Worm (Caenorhabditis elegans) whole organism, midembryonic: ENCODE measurements around the gene Y57G11C.3.

Source experiments
- T22C8.4 ChIP-seq: fragments of 200-800 bp; sonication (Bioruptor generic); IDR thresholded peaks from 2 replicates; pipeline ENCODE4 v1.3.6; 2022; ENCODE audit warnings: missing genetic modification characterization, missing compliant biosample characterization
- cog-1 ChIP-seq: sonication (generic microtip); optimal IDR thresholded peaks from 2 replicates; lab custom pipeline; 2016; ENCODE audit warnings: missing genetic modification characterization, missing compliant biosample characterization
- flt-1 ChIP-seq: fragments of 200-800 bp; sonication (Bioruptor generic); IDR thresholded peaks from 2 replicates; pipeline ENCODE4 v1.3.6; 2022; ENCODE audit warnings: missing genetic modification characterization, missing compliant biosample characterization
- klf-2 ChIP-seq: fragments of 200-800 bp; sonication (Bioruptor generic); conservative IDR thresholded peaks from 2 replicates; pipeline ENCODE4 v1.3.6; 2022; ENCODE audit warnings: missing genetic modification reagents, missing genetic modification characterization, missing compliant biosample characterization
- med-1 ChIP-seq: sonication (generic microtip); optimal IDR thresholded peaks from 2 replicates; lab custom pipeline; 2017; ENCODE audit warnings: missing genetic modification characterization, mild to moderate bottlenecking, missing compliant biosample characterization, antibody characterized with exemption, missing genetic modification reagents; ENCODE audit not compliant: insufficient read depth
- ref-1 ChIP-seq: fragments of 200-800 bp; sonication (Bioruptor generic); conservative IDR thresholded peaks from 2 replicates; pipeline ENCODE4 v1.3.6; 2022; ENCODE audit warnings: missing genetic modification reagents, missing genetic modification characterization, missing compliant biosample characterization
- tab-1 ChIP-seq: fragments of 200-800 bp; sonication (Bioruptor generic); IDR thresholded peaks from 2 replicates; pipeline ENCODE4 v1.3.6; 2022; ENCODE audit warnings: missing genetic modification characterization, missing compliant biosample characterization
- ztf-23 ChIP-seq: fragments of 200-800 bp; sonication (Bioruptor generic); IDR thresholded peaks from 2 replicates; pipeline ENCODE4 v1.3.6; 2022; ENCODE audit warnings: missing genetic modification reagents, missing genetic modification characterization, missing compliant biosample characterization
- ztf-29 ChIP-seq: fragments of 200-800 bp; sonication (Bioruptor generic); IDR thresholded peaks from 2 replicates; pipeline ENCODE4 v1.3.6; 2022; ENCODE audit warnings: missing genetic modification reagents, missing genetic modification characterization, missing compliant biosample characterization

The Y57G11C.3 gene

DNA sequence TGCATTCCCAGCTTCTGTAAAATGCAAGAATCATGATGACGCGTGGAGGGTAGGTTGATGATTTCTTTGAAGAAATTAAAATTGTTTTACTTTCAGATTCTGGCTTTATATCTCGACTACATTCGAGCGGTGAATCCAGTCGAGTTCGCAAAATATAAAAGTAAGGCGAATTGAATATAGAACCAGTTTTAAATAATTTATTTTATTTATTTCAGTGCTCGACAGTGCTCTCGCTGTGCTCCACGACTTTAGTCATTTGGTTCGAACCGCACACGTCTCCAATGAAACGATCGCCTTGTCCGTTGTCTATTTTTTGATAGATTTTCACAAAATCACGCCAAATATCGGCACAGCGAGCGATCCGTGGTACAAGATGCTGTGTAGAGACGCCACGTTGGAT is 14.2 kb downstream of the Y57G11C.3 start, which contains the start of gene Y57G11C.1130:
TSS of gene Y57G11C.1130 (plus strand) at position 301 of the 400 bp plus-strand sequence.
- TF ChIP-seq klf-2 (GFP tag; lab: Robert Waterston, UW): no peak
- TF ChIP-seq T22C8.4: no peak
- TF ChIP-seq ref-1 (GFP tag; lab: Robert Waterston, UW): no peak
- no peak for TF ChIP-seq flt-1 (GFP tag; lab: Robert Waterston, UW)
- no peak for TF ChIP-seq tab-1 (GFP tag; lab: Robert Waterston, UW)
- TF ChIP-seq cog-1 (tag; lab: Kevin White, UChicago): no peak

- no peak for TF ChIP-seq cog-1 (tag; lab: Kevin White, UChicago)
- TF ChIP-seq med-1 (GFP tag; lab: Kevin White, UChicago): no peak
- TF ChIP-seq ztf-23 (GFP tag; lab: Robert Waterston, UW): no peak
- no peak for TF ChIP-seq ref-1 (GFP tag; lab: Robert Waterston, UW)
- no peak for TF ChIP-seq T22C8.4
- no peak for TF ChIP-seq flt-1 (GFP tag; lab: Robert Waterston, UW)
- no peak for TF ChIP-seq ztf-29 (GFP tag; lab: Robert Waterston, UW)
- TF ChIP-seq klf-2 (GFP tag; lab: Robert Waterston, UW): no peak
Measured at ce11 chrIV:14784481-14784880, 16.5 kb downstream of the Y57G11C.3 start, which contains the start of gene nlp-56. TSS of gene nlp-56 (minus strand) at chrIV:14784737.

- TF ChIP-seq cog-1 (tag; lab: Kevin White, UChicago) (no peak), T22C8.4 (no peak), tab-1 (GFP tag; lab: Robert Waterston, UW) (no peak), ref-1 (GFP tag; lab: Robert Waterston, UW) (no peak), flt-1 (GFP tag; lab: Robert Waterston, UW) (no peak), ztf-29 (GFP tag; lab: Robert Waterston, UW) (no peak), med-1 (GFP tag; lab: Kevin White, UChicago) (no peak), klf-2 (GFP tag; lab: Robert Waterston, UW) (no peak), ztf-23 (GFP tag; lab: Robert Waterston, UW) (no peak)
Measured at ce11 chrIV:14786374-14787136, 18.6 kb downstream of the Y57G11C.3 start, which contains the start of gene melo-1. TSS of gene melo-1 (plus strand) at chrIV:14787031.

- TF ChIP-seq ref-1 (GFP tag; lab: Robert Waterston, UW) (no peak), med-1 (GFP tag; lab: Kevin White, UChicago) (no peak), klf-2 (GFP tag; lab: Robert Waterston, UW) (no peak), cog-1 (tag; lab: Kevin White, UChicago) (no peak), flt-1 (GFP tag; lab: Robert Waterston, UW) (no peak), ztf-29 (GFP tag; lab: Robert Waterston, UW) (no peak)
Measured at ce11 chrIV:14790579-14790978, 22.6 kb downstream of the Y57G11C.3 start.

DNA sequence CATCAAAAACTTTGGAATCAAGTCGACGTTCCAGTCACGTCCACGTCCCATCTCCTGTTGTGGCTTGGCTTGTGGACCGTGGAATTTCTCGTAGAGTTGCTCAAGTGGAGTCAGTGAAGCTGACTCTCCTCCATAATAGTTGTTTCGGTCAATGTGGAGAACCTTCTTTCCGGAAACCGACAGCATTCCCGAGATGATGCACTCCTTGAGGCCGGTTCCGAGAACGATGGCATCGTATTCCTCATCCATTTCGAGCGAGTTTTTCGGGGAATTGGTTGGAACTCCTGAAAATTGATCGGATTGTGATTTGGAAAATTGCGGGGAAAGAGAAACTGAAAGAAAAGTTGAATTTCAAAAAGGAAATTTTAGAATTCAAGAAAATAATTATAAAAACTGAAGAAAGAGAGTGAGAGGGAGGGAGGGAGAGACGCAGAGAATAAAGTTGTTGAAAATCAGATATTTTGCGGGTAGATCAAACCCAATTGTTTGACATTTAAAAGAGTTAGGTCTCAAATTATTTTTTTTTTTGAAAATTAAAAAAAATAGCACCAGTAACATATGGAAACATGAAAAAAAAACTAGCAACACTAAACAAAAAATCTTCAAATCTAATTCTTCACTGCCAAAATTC is 24.7 kb downstream of the Y57G11C.3 start, which contains the start of gene gdi-1:
TSS of gene gdi-1 (minus strand) at position 286 of the 631 bp plus-strand sequence.
- TF ChIP-seq med-1 (GFP tag; lab: Kevin White, UChicago): no peak
- no peak for TF ChIP-seq flt-1 (GFP tag; lab: Robert Waterston, UW)
- TF ChIP-seq cog-1 (tag; lab: Kevin White, UChicago): no peak
- TF ChIP-seq ref-1 (GFP tag; lab: Robert Waterston, UW): no peak
- no peak for TF ChIP-seq T22C8.4
- TF ChIP-seq klf-2 (GFP tag; lab: Robert Waterston, UW): no peak
- TF ChIP-seq ztf-23 (GFP tag; lab: Robert Waterston, UW): no peak
- TF ChIP-seq tab-1 (GFP tag; lab: Robert Waterston, UW): no peak

DNA sequence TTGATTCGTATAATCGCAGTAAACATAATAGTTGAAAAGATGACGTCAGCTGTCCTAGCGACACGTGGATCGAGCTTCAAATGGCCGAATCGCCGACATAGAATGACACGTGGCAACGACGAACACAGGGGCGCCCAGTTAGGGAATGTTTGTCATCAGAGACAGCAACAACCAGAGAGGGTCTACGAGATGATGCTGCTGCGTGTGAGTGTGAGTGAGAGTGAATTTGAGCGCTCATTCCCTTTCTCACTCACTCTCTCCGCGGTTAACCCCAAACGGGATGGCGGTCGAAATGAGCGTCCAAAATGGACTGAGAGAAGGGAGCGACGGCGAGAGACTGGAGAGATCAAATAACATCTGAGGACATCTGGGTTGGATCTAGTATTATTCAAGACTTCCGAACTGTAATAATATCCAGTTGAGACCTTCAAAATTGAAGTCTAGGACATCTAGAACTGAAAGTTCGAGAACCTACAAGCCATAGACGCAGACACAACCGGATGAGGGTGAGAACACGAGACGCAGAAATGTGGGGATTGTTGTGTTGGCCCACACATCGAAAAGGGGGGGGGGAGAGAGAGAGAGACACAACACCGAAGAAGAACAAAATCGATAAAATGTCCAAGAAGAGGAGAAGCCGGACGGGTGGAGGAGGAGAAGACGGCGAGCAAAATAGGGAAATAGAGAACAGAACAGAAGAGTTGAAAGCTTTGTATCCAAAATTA is 26.1 kb downstream of the Y57G11C.3 start:
- TF ChIP-seq cog-1 (tag; lab: Kevin White, UChicago): peak; percentile 54
- TF ChIP-seq T22C8.4: peak; percentile 86
- peak; percentile 78; the same call in 1 of the 2 replicates for TF ChIP-seq ztf-29 (GFP tag; lab: Robert Waterston, UW)
- TF ChIP-seq ref-1 (GFP tag; lab: Robert Waterston, UW): no peak

DNA sequence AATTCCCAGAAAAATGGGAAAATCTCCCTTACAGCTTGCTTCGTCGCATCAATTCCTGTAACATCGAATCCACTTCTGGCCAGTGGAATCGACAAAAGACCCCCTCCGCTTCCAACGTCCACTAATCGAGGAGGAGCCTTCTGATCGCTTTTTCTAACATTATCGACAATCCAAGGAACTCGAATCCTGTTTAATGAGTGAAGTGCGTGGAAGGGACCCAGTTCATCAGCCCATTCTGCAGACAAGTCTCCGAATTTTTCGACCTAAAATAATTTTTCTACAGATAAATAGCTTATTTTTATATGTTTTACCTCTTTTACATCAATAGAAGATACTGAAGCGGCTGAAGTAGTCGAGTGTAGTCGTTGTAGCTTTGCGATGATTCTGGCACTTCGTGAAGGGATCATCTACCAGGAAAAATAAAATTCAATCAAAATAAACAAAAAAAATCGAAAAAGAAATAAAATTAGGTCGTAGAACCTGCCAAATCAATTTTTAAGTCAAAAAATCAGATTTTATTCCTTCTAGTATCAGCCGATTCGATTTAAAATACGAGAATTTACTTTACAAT is 28.0 kb downstream of the Y57G11C.3 start, which contains the start of gene coq-3:
TSS of gene coq-3 (minus strand) at position 407 of the 571 bp plus-strand sequence.
- no peak for TF ChIP-seq med-1 (GFP tag; lab: Kevin White, UChicago)
- TF ChIP-seq cog-1 (tag; lab: Kevin White, UChicago): no peak
- TF ChIP-seq ref-1 (GFP tag; lab: Robert Waterston, UW): no peak
- no peak for TF ChIP-seq ztf-23 (GFP tag; lab: Robert Waterston, UW)
- no peak for TF ChIP-seq ztf-29 (GFP tag; lab: Robert Waterston, UW)
- TF ChIP-seq flt-1 (GFP tag; lab: Robert Waterston, UW): no peak
- TF ChIP-seq T22C8.4: no peak
- no peak for TF ChIP-seq klf-2 (GFP tag; lab: Robert Waterston, UW)
- TF ChIP-seq tab-1 (GFP tag; lab: Robert Waterston, UW): no peak

DNA sequence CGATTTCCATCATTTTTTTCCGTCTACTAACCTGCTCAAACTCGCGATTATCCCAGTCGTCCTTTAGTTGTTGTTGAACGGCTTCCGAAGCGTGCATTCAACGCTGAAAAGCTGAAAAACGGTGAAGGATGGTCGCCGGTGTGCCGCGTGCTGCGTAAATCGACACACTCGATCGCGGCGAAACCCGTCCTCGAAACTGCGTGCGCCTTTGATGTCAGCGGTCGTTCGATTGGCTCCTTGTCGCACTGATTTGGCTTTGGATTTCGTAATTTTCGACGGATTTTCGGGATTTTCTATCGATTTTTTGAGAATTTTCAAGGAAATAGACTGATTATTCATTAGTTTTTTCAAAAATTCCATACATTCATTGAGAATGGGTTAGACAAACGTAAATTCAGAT is 29.4 kb downstream of the Y57G11C.3 start, which contains the start of the genes Y57G11C.1147 and nuo-3:
TSS of gene Y57G11C.1147 (minus strand) at position 161 of the 400 bp plus-strand sequence.
TSS of gene nuo-3 (minus strand) at position 191 of the 400 bp plus-strand sequence.
- TF ChIP-seq tab-1 (GFP tag; lab: Robert Waterston, UW) (no peak), T22C8.4 (no peak), ztf-29 (GFP tag; lab: Robert Waterston, UW) (no peak), ztf-23 (GFP tag; lab: Robert Waterston, UW) (no peak), ref-1 (GFP tag; lab: Robert Waterston, UW) (no peak), med-1 (GFP tag; lab: Kevin White, UChicago) (no peak), klf-2 (GFP tag; lab: Robert Waterston, UW) (no peak), flt-1 (GFP tag; lab: Robert Waterston, UW) (no peak)
